Fruit fly (Drosophila melanogaster) whole organism, embryonic: ENCODE results near the gene Syx5.

ENCODE experiments used
- ATbp ChIP-seq: fragments of 200-800 bp; sonication (Bioruptor generic); optimal IDR thresholded peaks from 2 replicates; lab custom pipeline; 2017; ENCODE audit warnings: missing biosample characterization, mild to moderate bottlenecking, missing genetic modification characterization, missing genetic modification reagents
- Adf1 ChIP-seq: fragments of 200-800 bp; sonication (Bioruptor generic); IDR thresholded peaks from 2 replicates; pipeline ENCODE4 v1.3.6; 2022; ENCODE audit warnings: missing biosample characterization, missing genetic modification characterization
- Asciz ChIP-seq: fragments of 200-800 bp; sonication (Bioruptor generic); optimal IDR thresholded peaks from 2 replicates; lab custom pipeline; 2017; ENCODE audit warnings: missing biosample characterization, mild to moderate bottlenecking, missing genetic modification characterization, missing genetic modification reagents
- CG11085 ChIP-seq: fragments of 200-800 bp; sonication (Bioruptor generic); IDR thresholded peaks from 2 replicates; pipeline ENCODE4 v1.3.6; 2022; ENCODE audit warnings: missing biosample characterization, missing genetic modification characterization
- CG11093 ChIP-seq: fragments of 200-800 bp; sonication (Bioruptor generic); IDR thresholded peaks from 3 replicates; pipeline ENCODE4 v1.3.6; 2022; ENCODE audit warnings: missing biosample characterization, missing genetic modification characterization
- CG13624 ChIP-seq: fragments of 200-800 bp; sonication (Bioruptor generic); optimal IDR thresholded peaks from 2 replicates; lab custom pipeline; 2016; ENCODE audit warnings: missing biosample characterization, missing genetic modification characterization
- CG14710 ChIP-seq: fragments of 200-800 bp; sonication (Bioruptor generic); optimal IDR thresholded peaks from 3 replicates; lab custom pipeline; 2019; ENCODE audit warnings: missing biosample characterization, mild to moderate bottlenecking, missing genetic modification characterization, moderate library complexity
- CG15479 ChIP-seq: fragments of 200-800 bp; sonication (Bioruptor generic); optimal IDR thresholded peaks from 3 replicates; lab custom pipeline; 2019; ENCODE audit warnings: missing biosample characterization, mild to moderate bottlenecking, missing genetic modification characterization, moderate library complexity
- CG1603 ChIP-seq: fragments of 200-800 bp; sonication (Bioruptor generic); optimal IDR thresholded peaks from 2 replicates; lab custom pipeline; 2019; ENCODE audit warnings: missing biosample characterization, mild to moderate bottlenecking, missing genetic modification characterization, moderate library complexity
- CG16779 ChIP-seq: fragments of 200-800 bp; sonication (Bioruptor generic); IDR thresholded peaks from 2 replicates; pipeline ENCODE4 v1.3.6; 2022; ENCODE audit warnings: missing biosample characterization, missing genetic modification characterization
- CG17186 ChIP-seq: fragments of 200-800 bp; sonication (Bioruptor generic); optimal IDR thresholded peaks from 3 replicates; lab custom pipeline; 2017; ENCODE audit warnings: missing biosample characterization, missing genetic modification reagents, missing genetic modification characterization
- CG17359 ChIP-seq: fragments of 200-800 bp; sonication (Bioruptor generic); optimal IDR thresholded peaks from 3 replicates; lab custom pipeline; 2018; ENCODE audit warnings: missing biosample characterization, mild to moderate bottlenecking, missing genetic modification characterization, moderate library complexity
- CG17829 ChIP-seq: fragments of 200-800 bp; optimal IDR thresholded peaks from 2 replicates; lab custom pipeline; 2019; ENCODE audit warnings: missing biosample characterization, mild to moderate bottlenecking, missing genetic modification characterization, moderate library complexity
- CG2129 ChIP-seq: fragments of 200-800 bp; sonication (Bioruptor generic); IDR thresholded peaks from 2 replicates; pipeline ENCODE4 v1.3.6; 2022; ENCODE audit warnings: missing biosample characterization, missing genetic modification characterization; ENCODE audit not compliant: partially characterized antibody
- CG34422 ChIP-seq: fragments of 200-800 bp; sonication (Bioruptor generic); IDR thresholded peaks from 3 replicates; pipeline ENCODE4 v1.3.6; 2022; ENCODE audit warnings: missing biosample characterization, missing genetic modification characterization
- CG6654 ChIP-seq: fragments of 200-800 bp; sonication (Bioruptor generic); optimal IDR thresholded peaks from 2 replicates; lab custom pipeline; 2017; ENCODE audit warnings: missing biosample characterization, mild to moderate bottlenecking, missing genetic modification characterization
- CG7357 ChIP-seq: fragments of 200-800 bp; sonication (Bioruptor generic); IDR thresholded peaks from 3 replicates; pipeline ENCODE4 v1.3.6; 2022; ENCODE audit warnings: missing biosample characterization, missing genetic modification characterization
- CG8290 ChIP-seq, 3 experiments: fragments of 200-800 bp; sonication (Bioruptor generic); optimal IDR thresholded peaks; 2 replicates each; lab custom pipeline; 2016 to 2019; ENCODE audit warnings: missing biosample characterization in 3 of 3, missing genetic modification characterization in 3 of 3, mild to moderate bottlenecking in 2 of 3, moderate library complexity in 1 of 3
- CG9817 ChIP-seq: fragments of 200-800 bp; sonication (Bioruptor generic); optimal IDR thresholded peaks from 2 replicates; lab custom pipeline; 2018; ENCODE audit warnings: missing biosample characterization, mild to moderate bottlenecking, missing genetic modification characterization, moderate library complexity
- Chrac-16 ChIP-seq: fragments of 200-800 bp; sonication (Bioruptor generic); optimal IDR thresholded peaks from 3 replicates; lab custom pipeline; 2016; ENCODE audit warnings: missing biosample characterization, missing genetic modification characterization
- CkIIα-i1 ChIP-seq: fragments of 200-800 bp; sonication (Bioruptor generic); IDR thresholded peaks from 2 replicates; pipeline ENCODE4 v1.3.6; 2022; ENCODE audit warnings: missing biosample characterization, missing genetic modification characterization
- Dbx ChIP-seq: fragments of 200-800 bp; sonication (Bioruptor generic); IDR thresholded peaks from 3 replicates; pipeline ENCODE4 v1.3.6; 2022; ENCODE audit warnings: missing biosample characterization, missing genetic modification characterization
- Dip2 ChIP-seq: fragments of 200-800 bp; sonication (Bioruptor generic); IDR thresholded peaks from 2 replicates; pipeline ENCODE4 v1.3.6; 2022; ENCODE audit warnings: missing biosample characterization, missing genetic modification characterization
- Dref ChIP-seq: fragments of 200-800 bp; sonication (Bioruptor generic); IDR thresholded peaks from 2 replicates; pipeline ENCODE4 v1.3.6; 2022; ENCODE audit warnings: missing biosample characterization, missing genetic modification characterization
- ERR ChIP-seq: fragments of 200-800 bp; sonication (Bioruptor generic); optimal IDR thresholded peaks from 2 replicates; lab custom pipeline; 2016; ENCODE audit warnings: missing biosample characterization, missing genetic modification characterization
- HmgD ChIP-seq: fragments of 200-800 bp; sonication (Bioruptor generic); optimal IDR thresholded peaks from 3 replicates; lab custom pipeline; 2016; ENCODE audit warnings: missing biosample characterization, missing genetic modification characterization
- Hmx ChIP-seq: fragments of 200-800 bp; sonication (Bioruptor generic); optimal IDR thresholded peaks from 2 replicates; lab custom pipeline; 2016; ENCODE audit warnings: missing biosample characterization, missing genetic modification characterization
- Neu2 ChIP-seq: fragments of 200-800 bp; sonication (Bioruptor generic); optimal IDR thresholded peaks from 3 replicates; lab custom pipeline; 2016; ENCODE audit warnings: missing biosample characterization, missing genetic modification characterization, borderline replicate concordance
- Rx ChIP-seq: fragments of 200-800 bp; sonication (Bioruptor generic); IDR thresholded peaks from 2 replicates; pipeline ENCODE4 v1.3.6; 2022; ENCODE audit warnings: missing biosample characterization, missing genetic modification characterization
- Sox100B ChIP-seq: fragments of 200-800 bp; sonication (Bioruptor generic); optimal IDR thresholded peaks from 3 replicates; lab custom pipeline; 2018; ENCODE audit warnings: missing biosample characterization, mild to moderate bottlenecking, missing genetic modification characterization
- Sox102F ChIP-seq: fragments of 200-800 bp; sonication (Bioruptor generic); optimal IDR thresholded peaks from 2 replicates; lab custom pipeline; 2018; ENCODE audit warnings: missing biosample characterization, mild to moderate bottlenecking, missing genetic modification characterization, moderate library complexity
- Trl ChIP-seq, 3 experiments: fragments of >200 bp in 2 of 3; fragments of 200-800 bp in 1 of 3; sonication (Bioruptor generic) in 1 of 3; optimal IDR thresholded peaks; 2 replicates in 1 of 3; 3 replicates in 2 of 3; lab custom pipeline; 2016 to 2017; ENCODE audit warnings: missing biosample characterization in 1 of 3, missing genetic modification characterization in 1 of 3
- Usf ChIP-seq: fragments of 200-800 bp; sonication (Bioruptor generic); optimal IDR thresholded peaks from 2 replicates; lab custom pipeline; 2017; ENCODE audit warnings: missing genotype, missing biosample characterization, missing genetic modification characterization
- Vsx1 ChIP-seq: fragments of 200-800 bp; sonication (Bioruptor generic); optimal IDR thresholded peaks from 2 replicates; lab custom pipeline; 2017; ENCODE audit warnings: missing biosample characterization, mild to moderate bottlenecking, missing genetic modification characterization, missing genetic modification reagents
- ap ChIP-seq: fragments of 200-800 bp; sonication (Bioruptor generic); IDR thresholded peaks from 2 replicates; pipeline ENCODE4 v1.3.6; 2022; ENCODE audit warnings: missing biosample characterization, missing genetic modification characterization
- bigmax ChIP-seq: fragments of 200-800 bp; sonication (Bioruptor generic); optimal IDR thresholded peaks from 2 replicates; lab custom pipeline; 2018; ENCODE audit warnings: missing biosample characterization, mild to moderate bottlenecking, missing genetic modification characterization
- bowl ChIP-seq: fragments of 200-800 bp; sonication (Bioruptor generic); IDR thresholded peaks from 2 replicates; pipeline ENCODE4 v1.3.6; 2022; ENCODE audit warnings: missing biosample characterization, missing genetic modification characterization
- chinmo ChIP-seq: fragments of 200-800 bp; sonication (Bioruptor generic); IDR thresholded peaks from 4 replicates; pipeline ENCODE4 v1.3.6; 2022; ENCODE audit warnings: missing biosample characterization, missing genetic modification characterization; ENCODE audit not compliant: partially characterized antibody
- croc ChIP-seq: fragments of 200-800 bp; sonication (Bioruptor generic); conservative IDR thresholded peaks from 3 replicates; pipeline ENCODE4 v1.3.6; 2022; ENCODE audit warnings: missing biosample characterization, missing genetic modification characterization
- dan ChIP-seq: fragments of 200-800 bp; sonication (Bioruptor generic); IDR thresholded peaks from 2 replicates; pipeline ENCODE4 v1.3.6; 2022; ENCODE audit warnings: missing biosample characterization, missing genetic modification characterization
- fu2 ChIP-seq: fragments of 200-800 bp; sonication (Bioruptor generic); optimal IDR thresholded peaks from 2 replicates; lab custom pipeline; 2016; ENCODE audit warnings: missing biosample characterization, missing genetic modification characterization
- gro ChIP-seq: fragments of 200-800 bp; sonication (Bioruptor generic); optimal IDR thresholded peaks from 2 replicates; lab custom pipeline; 2016; ENCODE audit warnings: missing biosample characterization, missing genetic modification characterization
- mam ChIP-seq: fragments of 200-800 bp; sonication (Bioruptor generic); optimal IDR thresholded peaks from 3 replicates; lab custom pipeline; 2016; ENCODE audit warnings: missing biosample characterization, missing genetic modification characterization
- nmo ChIP-seq: fragments of 200-800 bp; sonication (Bioruptor generic); optimal IDR thresholded peaks from 2 replicates; lab custom pipeline; 2018; ENCODE audit warnings: missing biosample characterization, mild to moderate bottlenecking, missing genetic modification characterization, moderate library complexity
- prd ChIP-seq, 3 experiments: fragments of >200 bp in 2 of 3; fragments of 200-800 bp in 1 of 3; sonication (Bioruptor generic) in 1 of 3; optimal IDR thresholded peaks in 2 of 3; IDR thresholded peaks in 1 of 3; 2 replicates in 2 of 3; 3 replicates in 1 of 3; pipeline versions ENCODE4 v1.3.6 to Lab custom; 2017 to 2022; ENCODE audit warnings: missing biosample characterization in 1 of 3, missing genetic modification characterization in 1 of 3
- ranshi ChIP-seq: fragments of 200-800 bp; sonication (Bioruptor generic); IDR thresholded peaks from 2 replicates; pipeline ENCODE4 v1.3.6; 2022; ENCODE audit warnings: missing biosample characterization, missing genetic modification characterization
- scrt ChIP-seq: fragments of 200-800 bp; sonication (Bioruptor generic); optimal IDR thresholded peaks from 2 replicates; lab custom pipeline; 2018; ENCODE audit warnings: missing biosample characterization, mild to moderate bottlenecking, missing genetic modification characterization, moderate library complexity
- sim ChIP-seq: fragments of 200-800 bp; sonication (Bioruptor generic); IDR thresholded peaks from 2 replicates; pipeline ENCODE4 v1.3.6; 2022; ENCODE audit warnings: missing biosample characterization, missing genetic modification characterization
- sob ChIP-seq: fragments of 200-800 bp; sonication (Bioruptor generic); IDR thresholded peaks from 2 replicates; pipeline ENCODE4 v1.3.6; 2022; ENCODE audit warnings: missing biosample characterization, missing genetic modification characterization
- stc ChIP-seq: fragments of 200-800 bp; sonication (Bioruptor generic); IDR thresholded peaks from 2 replicates; pipeline ENCODE4 v1.3.6; 2022; ENCODE audit warnings: missing biosample characterization, missing genetic modification characterization

Gene Syx5

dm6 chr2L:16272730-16273129, 34.4 kb upstream of the Syx5 start (continued):
- TF ChIP-seq scrt: peak; percentile 37
- TF ChIP-seq bowl (GFP tag; lab: Robert Waterston, UW): no peak
- no peak for TF ChIP-seq stc (GFP tag; lab: Robert Waterston, UW)
- TF ChIP-seq Neu2 (GFP tag; lab: Kevin White, UChicago): no peak
- TF ChIP-seq CG6654: no peak
- peak; percentile 61; the same call in 2 of the 4 replicates for TF ChIP-seq chinmo (GFP tag; lab: Robert Waterston, UW)
- no peak for TF ChIP-seq Hmx (GFP tag; lab: Kevin White, UChicago)
- TF ChIP-seq CG7357 (GFP tag; lab: Robert Waterston, UW): no peak
- no peak; the same call in 1 of the 2 replicates for TF ChIP-seq ranshi (GFP tag; lab: Robert Waterston, UW)
- no peak for TF ChIP-seq CG2129 (GFP tag; lab: Robert Waterston, UW)
- TF ChIP-seq ap: no peak
- peak; percentile 41; the same call in 1 of the 2 replicates for TF ChIP-seq Adf1 (GFP tag; lab: Robert Waterston, UW)
- no peak for TF ChIP-seq dan
- TF ChIP-seq CG17186 (GFP tag; lab: Kevin White, UChicago): no peak
- TF ChIP-seq Dref: no peak
- TF ChIP-seq Chrac-16: no peak
- no peak for TF ChIP-seq Sox102F (GFP tag; lab: Kevin White, UChicago)
- TF ChIP-seq bigmax (GFP tag; lab: Kevin White, UChicago): no peak
- TF ChIP-seq Rx (GFP tag; lab: Robert Waterston, UW): no peak
- TF ChIP-seq Asciz: peak; percentile 69
- TF ChIP-seq CG16779: no peak
- TF ChIP-seq CG13624 (GFP tag; lab: Kevin White, UChicago): no peak
- TF ChIP-seq Sox100B (GFP tag; lab: Kevin White, UChicago): peak; percentile 1
- TF ChIP-seq CG17829 (tag; lab: Kevin White, UChicago): no peak
- no peak for TF ChIP-seq gro
- no peak for TF ChIP-seq CG8290 (GFP tag; optimal IDR thresholded peaks at IDR 0.05; lab: Kevin White, UChicago)
- TF ChIP-seq CG8290 (tag; optimal IDR thresholded peaks at IDR 0.05; lab: Kevin White, UChicago): peak in 1 of 2 experiments; percentile 49
- peak; percentile 83 for TF ChIP-seq ATbp (GFP tag; lab: Kevin White, UChicago)
- TF ChIP-seq prd (optimal IDR thresholded peaks at IDR 0.05; lab: Kevin White, UChicago): no peak
- no peak for TF ChIP-seq prd (GFP tag; IDR thresholded peaks at IDR 0.05; lab: Robert Waterston, UW)
- no peak for TF ChIP-seq fu2 (GFP tag; lab: Kevin White, UChicago)
- no peak for TF ChIP-seq croc (GFP tag; lab: Robert Waterston, UW)
- peak; percentile 71 for TF ChIP-seq Vsx1 (GFP tag; lab: Kevin White, UChicago)
- no peak for TF ChIP-seq Dip2 (GFP tag; lab: Robert Waterston, UW)
- no peak for TF ChIP-seq CG14710 (tag; lab: Kevin White, UChicago)
- TF ChIP-seq Usf (GFP tag; lab: Kevin White, UChicago): no peak
- TF ChIP-seq CG17359 (tag; lab: Kevin White, UChicago): peak; percentile 28
- TF ChIP-seq Dbx (GFP tag; lab: Robert Waterston, UW): no peak
- no peak for TF ChIP-seq HmgD (GFP tag; lab: Kevin White, UChicago)
- TF ChIP-seq mam (GFP tag; lab: Kevin White, UChicago): no peak
- TF ChIP-seq sob (GFP tag; lab: Robert Waterston, UW): 0 out of 2 replicates have a peak, but pooled peaks have one; percentile 33
- TF ChIP-seq ERR (GFP tag; lab: Kevin White, UChicago): no peak
- TF ChIP-seq CG11093 (GFP tag; lab: Robert Waterston, UW): no peak
- peak; percentile 43 for TF ChIP-seq CG1603
- no peak for TF ChIP-seq nmo (GFP tag; lab: Kevin White, UChicago)
- no peak for TF ChIP-seq CG15479 (GFP tag; lab: Kevin White, UChicago)
- TF ChIP-seq CG34422 (GFP tag; lab: Robert Waterston, UW): peak; percentile 22; the same call in 1 of the 3 replicates
- no peak for TF ChIP-seq sim (GFP tag; lab: Robert Waterston, UW)
- no peak for TF ChIP-seq Trl (optimal IDR thresholded peaks at IDR 0.05; lab: Kevin White, UChicago)
- TF ChIP-seq Trl (GFP tag; optimal IDR thresholded peaks at IDR 0.05; lab: Kevin White, UChicago): no peak
- TF ChIP-seq CG9817 (tag; lab: Kevin White, UChicago): no peak
- TF ChIP-seq CG11085 (GFP tag; lab: Robert Waterston, UW): no peak
- TF ChIP-seq CkIIα-i1: no peak
